Fruit fly (Drosophila melanogaster) whole organism, embryonic: ENCODE measurements around the gene Rtca.

Experiments used
- Awh ChIP-seq: fragments of 200-800 bp; sonication (Bioruptor generic); IDR thresholded peaks from 2 replicates; pipeline ENCODE4, ENCODE4 v1.3.6; 2022; ENCODE audit warnings: missing biosample characterization, missing genetic modification characterization
- Bdp1 ChIP-seq: fragments of 200-800 bp; sonication (Bioruptor generic); optimal IDR thresholded peaks from 3 replicates; lab custom pipeline; 2016; ENCODE audit warnings: missing biosample characterization, missing genetic modification characterization
- BtbVII ChIP-seq: fragments of 200-800 bp; sonication (Bioruptor generic); optimal IDR thresholded peaks from 3 replicates; lab custom pipeline; 2017; ENCODE audit warnings: missing biosample characterization, mild to moderate bottlenecking, missing genetic modification characterization
- CG10267 ChIP-seq: fragments of 200-800 bp; sonication (Bioruptor generic); optimal IDR thresholded peaks from 2 replicates; lab custom pipeline; 2018; ENCODE audit warnings: missing biosample characterization, mild to moderate bottlenecking, missing genetic modification characterization, moderate library complexity
- CG10959 ChIP-seq: fragments of 200-800 bp; sonication (Bioruptor generic); IDR thresholded peaks from 2 replicates; pipeline ENCODE4 v1.3.6; 2022; ENCODE audit warnings: missing biosample characterization, missing genetic modification characterization
- CG10979 ChIP-seq: fragments of 200-800 bp; sonication (Bioruptor generic); optimal IDR thresholded peaks from 2 replicates; lab custom pipeline; 2018; ENCODE audit warnings: missing biosample characterization, mild to moderate bottlenecking, missing genetic modification characterization, moderate library complexity
- CG1603 ChIP-seq: fragments of 200-800 bp; sonication (Bioruptor generic); optimal IDR thresholded peaks from 2 replicates; lab custom pipeline; 2019; ENCODE audit warnings: missing biosample characterization, mild to moderate bottlenecking, missing genetic modification characterization, moderate library complexity
- CG18262 ChIP-seq: fragments of 200-800 bp; optimal IDR thresholded peaks from 3 replicates; lab custom pipeline; 2019; ENCODE audit warnings: missing biosample characterization, mild to moderate bottlenecking, missing genetic modification characterization, moderate library complexity
- CG2712 ChIP-seq: fragments of 200-800 bp; optimal IDR thresholded peaks from 3 replicates; lab custom pipeline; 2019; ENCODE audit warnings: missing biosample characterization, mild to moderate bottlenecking, missing genetic modification characterization, moderate library complexity
- CG31441 ChIP-seq: fragments of 200-800 bp; sonication (Bioruptor generic); IDR thresholded peaks from 2 replicates; pipeline ENCODE4 v1.3.6; 2022; ENCODE audit warnings: missing biosample characterization, missing genetic modification characterization
- CG3163 ChIP-seq: fragments of 200-800 bp; sonication (Bioruptor generic); optimal IDR thresholded peaks from 3 replicates; lab custom pipeline; 2016; ENCODE audit warnings: missing biosample characterization, missing genetic modification characterization
- CG33557 ChIP-seq: fragments of 200-800 bp; sonication (Bioruptor generic); optimal IDR thresholded peaks from 2 replicates; lab custom pipeline; 2019; ENCODE audit warnings: missing biosample characterization, mild to moderate bottlenecking, missing genetic modification characterization, moderate library complexity
- CG4820 ChIP-seq: fragments of 200-800 bp; sonication (Bioruptor generic); optimal IDR thresholded peaks from 3 replicates; lab custom pipeline; 2016; ENCODE audit warnings: missing biosample characterization, missing genetic modification characterization
- CG6813 ChIP-seq: fragments of 200-800 bp; sonication (Bioruptor generic); optimal IDR thresholded peaks from 2 replicates; lab custom pipeline; 2017; ENCODE audit warnings: missing biosample characterization, missing genetic modification characterization, mild to moderate bottlenecking, moderate library complexity, missing genetic modification reagents
- CG9609 ChIP-seq: fragments of 200-800 bp; sonication (Bioruptor generic); optimal IDR thresholded peaks from 3 replicates; lab custom pipeline; 2016; ENCODE audit warnings: missing biosample characterization, missing genetic modification characterization
- CoRest ChIP-seq: fragments of 200-800 bp; sonication (Bioruptor generic); optimal IDR thresholded peaks from 3 replicates; lab custom pipeline; 2018; ENCODE audit warnings: missing biosample characterization, mild to moderate bottlenecking, missing genetic modification characterization, moderate library complexity
- Doc3 ChIP-seq: fragments of 200-800 bp; sonication (Bioruptor generic); IDR thresholded peaks from 3 replicates; pipeline ENCODE4 v1.3.6; 2022; ENCODE audit warnings: missing biosample characterization, missing genetic modification characterization; ENCODE audit not compliant: partially characterized antibody
- Ets65A ChIP-seq: fragments of 200-800 bp; sonication (Bioruptor generic); peaks from one replicate; lab custom pipeline; 2016; ENCODE audit warnings: missing biosample characterization, missing genetic modification characterization
- H2.0 ChIP-seq: fragments of 200-800 bp; sonication (Bioruptor generic); IDR thresholded peaks from 2 replicates; pipeline ENCODE4 v1.3.6; 2022; ENCODE audit warnings: missing biosample characterization, missing genetic modification characterization
- Hr39 ChIP-seq: fragments of >200 bp; optimal IDR thresholded peaks from 2 replicates; lab custom pipeline; 2017
- Hr78 ChIP-seq, 2 experiments: fragments of 200-800 bp in 1 of 2; fragments of >200 bp in 1 of 2; sonication (Bioruptor generic) in 1 of 2; optimal IDR thresholded peaks; 2 replicates each; lab custom pipeline; 2017 to 2019; ENCODE audit warnings: missing biosample characterization in 2 of 2, missing genetic modification characterization in 2 of 2, mild to moderate bottlenecking in 1 of 2, moderate library complexity in 1 of 2
- Oli ChIP-seq: fragments of 200-800 bp; sonication (Bioruptor generic); optimal IDR thresholded peaks from 2 replicates; lab custom pipeline; 2018; ENCODE audit warnings: missing biosample characterization, mild to moderate bottlenecking, missing genetic modification characterization, moderate library complexity
- Ptx1 ChIP-seq: fragments of 200-800 bp; sonication (Bioruptor generic); IDR thresholded peaks from 2 replicates; pipeline ENCODE4 v1.3.6; 2022; ENCODE audit warnings: missing biosample characterization, missing genetic modification characterization
- Ssrp ChIP-seq: fragments of 200-800 bp; sonication (Bioruptor generic); optimal IDR thresholded peaks from 2 replicates; lab custom pipeline; 2018; ENCODE audit warnings: missing biosample characterization, mild to moderate bottlenecking, missing genetic modification characterization, moderate library complexity
- bsh ChIP-seq, 2 experiments: fragments of 200-800 bp; sonication (Bioruptor generic); optimal IDR thresholded peaks; 2 replicates each; lab custom pipeline; 2017 to 2018; ENCODE audit warnings: mild to moderate bottlenecking in 2 of 2, missing biosample characterization in 2 of 2, missing genetic modification characterization in 2 of 2, moderate library complexity in 1 of 2
- chif ChIP-seq, 2 experiments: fragments of 200-800 bp; sonication (Bioruptor generic); optimal IDR thresholded peaks; 3 replicates each; lab custom pipeline; 2016; ENCODE audit warnings: missing biosample characterization in 2 of 2, missing genetic modification characterization in 2 of 2
- chm ChIP-seq: fragments of 200-800 bp; sonication (Bioruptor generic); IDR thresholded peaks from 2 replicates; pipeline ENCODE4 v1.3.6; 2022; ENCODE audit warnings: missing biosample characterization, missing genetic modification characterization
- fd96Cb ChIP-seq: fragments of 200-800 bp; sonication (Bioruptor generic); optimal IDR thresholded peaks from 2 replicates; lab custom pipeline; 2018; ENCODE audit warnings: missing biosample characterization, mild to moderate bottlenecking, missing genetic modification characterization, moderate library complexity
- gcm ChIP-seq: fragments of 200-800 bp; sonication (Bioruptor generic); optimal IDR thresholded peaks from 2 replicates; lab custom pipeline; 2019; ENCODE audit warnings: missing biosample characterization, mild to moderate bottlenecking, missing genetic modification characterization, moderate library complexity
- gfzf ChIP-seq: fragments of 200-800 bp; sonication (Bioruptor generic); optimal IDR thresholded peaks from 2 replicates; lab custom pipeline; 2016; ENCODE audit warnings: missing biosample characterization, mild to moderate bottlenecking, missing genetic modification characterization, moderate library complexity
- her ChIP-seq: fragments of 200-800 bp; sonication (Bioruptor generic); optimal IDR thresholded peaks from 2 replicates; lab custom pipeline; 2016; ENCODE audit warnings: missing biosample characterization, missing genetic modification characterization
- inv ChIP-seq: fragments of 200-800 bp; sonication (Bioruptor generic); IDR thresholded peaks from 2 replicates; pipeline ENCODE4 v1.3.6; 2022; ENCODE audit warnings: missing biosample characterization, missing genetic modification characterization; ENCODE audit not compliant: partially characterized antibody
- ken ChIP-seq: fragments of 200-800 bp; sonication (Bioruptor generic); IDR thresholded peaks from 3 replicates; pipeline ENCODE4 v1.3.6; 2022; ENCODE audit warnings: missing biosample characterization, missing genetic modification characterization
- lola ChIP-seq, 3 experiments: fragments of >200 bp in 2 of 3; fragments of 200-800 bp in 1 of 3; sonication (Bioruptor generic) in 1 of 3; optimal IDR thresholded peaks; 2 replicates each; lab custom pipeline; 2017 to 2019; ENCODE audit warnings: missing biosample characterization in 3 of 3, missing genetic modification characterization in 3 of 3, mild to moderate bottlenecking in 1 of 3, moderate library complexity in 1 of 3
- lov ChIP-seq, 2 experiments: fragments of 200-800 bp in 1 of 2; fragments of >200 bp in 1 of 2; sonication (Bioruptor generic) in 1 of 2; IDR thresholded peaks in 1 of 2; optimal IDR thresholded peaks in 1 of 2; 2 replicates in 1 of 2; 3 replicates in 1 of 2; pipeline versions ENCODE4 v1.3.6 to Lab custom; 2017 to 2022; ENCODE audit warnings: missing biosample characterization in 1 of 2, missing genetic modification characterization in 1 of 2
- odd ChIP-seq: fragments of 200-800 bp; sonication (Bioruptor generic); optimal IDR thresholded peaks from 2 replicates; lab custom pipeline; 2017; ENCODE audit warnings: missing biosample characterization, mild to moderate bottlenecking, missing genetic modification characterization
- onecut ChIP-seq: fragments of 200-800 bp; sonication (Bioruptor generic); IDR thresholded peaks from 2 replicates; pipeline ENCODE4 v1.3.6; 2022; ENCODE audit warnings: missing biosample characterization, missing genetic modification characterization
- pan ChIP-seq, 4 experiments: fragments of >200 bp in 3 of 4; fragments of 200-800 bp in 1 of 4; sonication (Bioruptor generic) in 1 of 4; optimal IDR thresholded peaks in 3 of 4; IDR thresholded peaks in 1 of 4; 2 replicates each; pipeline versions ENCODE4 v1.3.6 to Lab custom; 2017 to 2022; ENCODE audit warnings: missing biosample characterization in 2 of 4, missing genetic modification characterization in 2 of 4, mixed read lengths in 1 of 4
- phol ChIP-seq: fragments of 200-800 bp; sonication (Bioruptor generic); optimal IDR thresholded peaks from 3 replicates; lab custom pipeline; 2018; ENCODE audit warnings: missing biosample characterization, mild to moderate bottlenecking, missing genetic modification characterization, moderate library complexity
- pnt ChIP-seq: fragments of 200-800 bp; sonication (Bioruptor generic); optimal IDR thresholded peaks from 3 replicates; lab custom pipeline; 2016; ENCODE audit warnings: missing biosample characterization, missing genetic modification characterization
- slbo ChIP-seq: fragments of 200-800 bp; sonication (Bioruptor generic); IDR thresholded peaks from 2 replicates; pipeline ENCODE4 v1.3.6; 2022; ENCODE audit warnings: missing biosample characterization, missing genetic modification characterization
- toy ChIP-seq: fragments of 200-800 bp; sonication (Bioruptor generic); IDR thresholded peaks from 2 replicates; pipeline ENCODE4 v1.3.6; 2022; ENCODE audit warnings: missing biosample characterization, missing genetic modification characterization
- usp ChIP-seq: fragments of >200 bp; optimal IDR thresholded peaks from 2 replicates; lab custom pipeline; 2017; ENCODE audit warnings: missing biosample characterization, missing genetic modification characterization
- vvl ChIP-seq: fragments of 200-800 bp; sonication (Bioruptor generic); IDR thresholded peaks from 2 replicates; pipeline ENCODE4 v1.3.6; 2022; ENCODE audit warnings: missing biosample characterization, missing genetic modification characterization
- zfh1 ChIP-seq: fragments of 200-800 bp; sonication (Bioruptor generic); IDR thresholded peaks from 3 replicates; pipeline ENCODE4 v1.3.6; 2022; ENCODE audit warnings: missing biosample characterization, missing genetic modification characterization
- zfh2 ChIP-seq: fragments of 200-800 bp; sonication (Bioruptor generic); optimal IDR thresholded peaks from 2 replicates; lab custom pipeline; 2016; ENCODE audit warnings: missing biosample characterization, missing genetic modification characterization

The Rtca gene

DNA sequence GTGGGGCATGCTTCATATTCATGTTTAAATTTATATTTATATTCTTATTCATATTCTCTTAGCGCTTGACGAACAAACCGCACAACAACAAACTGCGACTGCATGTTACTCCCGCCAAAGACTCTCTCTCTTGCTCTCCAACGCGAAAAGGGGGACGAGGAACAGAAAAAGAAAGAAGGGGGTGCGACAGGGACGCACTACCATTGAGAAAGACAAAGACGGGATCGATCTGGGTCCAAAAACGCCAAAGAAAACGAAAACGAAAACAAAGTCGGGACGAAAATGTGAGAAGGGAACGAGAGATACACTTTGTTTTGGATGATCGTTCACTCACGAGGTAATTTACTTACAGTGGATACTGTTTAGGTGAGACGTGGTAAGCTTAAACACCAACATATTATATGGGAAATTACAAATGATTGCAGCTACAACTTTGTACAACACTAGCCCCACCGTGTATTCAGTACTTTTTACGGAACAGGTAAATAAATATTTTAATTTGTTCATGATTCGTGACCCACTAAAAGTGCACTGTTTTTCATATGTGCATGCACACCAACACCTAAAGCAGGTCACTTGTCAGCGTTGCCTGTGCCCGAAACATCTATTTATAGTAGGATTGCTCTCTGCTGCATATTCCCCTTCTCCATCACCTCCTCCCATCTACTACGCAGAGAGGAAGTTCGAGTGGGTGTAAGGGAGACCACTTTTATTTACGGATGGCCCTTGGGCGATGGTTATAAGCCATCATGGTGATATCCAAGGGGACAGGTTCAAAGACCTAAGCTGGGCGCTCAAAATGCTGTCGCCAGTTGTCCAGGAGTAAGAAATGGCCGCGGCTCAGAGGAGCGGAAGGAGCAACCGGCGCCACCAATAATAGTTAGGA lies 49.7 kb downstream of the Rtca start (continued):
- TF ChIP-seq usp (no peak), vvl (peak; percentile 63; the same call in 1 of the 2 replicates), bsh (GFP tag; optimal IDR thresholded peaks at IDR 0.05; lab: Kevin White, UChicago) (peak; percentile 23 to 61), Ssrp (tag; lab: Kevin White, UChicago) (peak; percentile 32), chm (GFP tag; lab: Robert Waterston, UW) (peak; percentile 35; the same call in 1 of the 2 replicates), CG6813 (peak; percentile 34), CG1603 (peak; percentile 70), odd (GFP tag; lab: Kevin White, UChicago) (peak; percentile 15), CG10267 (tag; lab: Kevin White, UChicago) (peak; percentile 33), toy (GFP tag; lab: Robert Waterston, UW) (no peak), phol (tag; lab: Kevin White, UChicago) (peak; percentile 58), fd96Cb (peak; percentile 42), Bdp1 (GFP tag; lab: Kevin White, UChicago) (no peak), CG9609 (GFP tag; lab: Kevin White, UChicago) (peak; percentile 2), Ptx1 (GFP tag; lab: Robert Waterston, UW) (peak; percentile 34; the same call in 1 of the 2 replicates), CoRest (tag; lab: Kevin White, UChicago) (peak; percentile 29), CG10959 (GFP tag; lab: Robert Waterston, UW) (no peak), pnt (GFP tag; lab: Kevin White, UChicago) (peak; percentile 36), CG33557 (GFP tag; lab: Kevin White, UChicago) (peak; percentile 16), H2.0 (GFP tag; lab: Robert Waterston, UW) (peak; percentile 42; the same call in 1 of the 2 replicates), Ets65A (GFP tag; lab: Kevin White, UChicago) (peak; percentile 92), CG2712 (peak; percentile 58), her (GFP tag; lab: Kevin White, UChicago) (no peak), Hr78 (GFP tag; optimal IDR thresholded peaks at IDR 0.05; lab: Kevin White, UChicago) (peak in 1 of 2 experiments; percentile 10), zfh1 (GFP tag; lab: Robert Waterston, UW) (peak; percentile 36; the same call in 1 of the 3 replicates), pan (optimal IDR thresholded peaks at IDR 0.05; lab: Kevin White, UChicago) (no peak), pan (GFP tag; optimal IDR thresholded peaks at IDR 0.05 in 1 of 2, IDR thresholded peaks at IDR 0.05 in 1 of 2) (peak in 1 of 2 experiments; percentile 31), gcm (GFP tag; lab: Kevin White, UChicago) (peak; percentile 23), lov (optimal IDR thresholded peaks at IDR 0.05; lab: Kevin White, UChicago) (no peak), lov (GFP tag; IDR thresholded peaks at IDR 0.05; lab: Robert Waterston, UW) (0 out of 3 replicates have a peak, but pooled peaks have one; percentile 11), ken (GFP tag; lab: Robert Waterston, UW) (peak; percentile 51; the same call in 1 of the 3 replicates), CG4820 (GFP tag; lab: Kevin White, UChicago) (peak; percentile 38), Awh (GFP tag; lab: Robert Waterston, UW) (no peak), CG10979 (peak; percentile 56), Hr39 (lab: Kevin White, UChicago) (no peak), Doc3 (GFP tag; lab: Robert Waterston, UW) (no peak), lola (GFP tag; optimal IDR thresholded peaks at IDR 0.05; lab: Kevin White, UChicago) (peak in 1 of 3 experiments; percentile 50), CG18262 (tag; lab: Kevin White, UChicago) (peak; percentile 67), onecut (peak; percentile 6; the same call in 1 of the 2 replicates), Oli (tag; lab: Kevin White, UChicago) (peak; percentile 32), BtbVII (no peak), inv (GFP tag; lab: Robert Waterston, UW) (no peak), CG31441 (peak; percentile 50), chif (GFP tag; optimal IDR thresholded peaks at IDR 0.05; lab: Kevin White, UChicago) (peak in 1 of 2 experiments; percentile 38), gfzf (GFP tag; lab: Kevin White, UChicago) (no peak), zfh2 (no peak), CG3163 (GFP tag; lab: Kevin White, UChicago) (peak; percentile 13), slbo (GFP tag; lab: Robert Waterston, UW) (peak; percentile 24; the same call in 1 of the 2 replicates)
